Fruit fly (Drosophila melanogaster): Measurements from ENCODE around the gene CG17187.

The CG17187 gene

DNA sequence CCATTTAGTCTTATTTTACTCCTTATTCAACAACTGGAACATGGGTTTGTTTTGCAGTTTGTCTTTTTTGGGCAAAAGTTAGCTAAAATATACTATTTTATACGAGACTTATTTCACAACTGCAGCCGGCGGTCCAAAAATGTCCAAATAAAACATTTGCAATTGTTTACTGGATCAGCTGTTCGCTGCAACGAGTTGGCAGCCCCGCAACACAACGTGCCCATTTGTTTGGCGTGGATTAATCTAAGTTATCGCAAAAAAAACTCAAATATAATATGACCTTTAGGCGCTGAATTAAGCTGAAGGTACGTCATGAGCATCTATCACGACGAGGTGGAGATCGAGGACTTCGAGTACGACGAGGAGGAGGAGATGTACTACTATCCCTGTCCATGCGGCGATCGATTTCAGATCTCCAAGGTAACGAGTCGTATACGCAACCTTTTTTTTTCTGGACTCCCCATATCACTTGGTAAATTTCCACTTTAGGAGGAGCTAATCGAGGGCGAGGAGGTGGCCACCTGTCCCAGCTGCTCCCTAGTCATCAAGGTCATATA lies at the start of gene CG17187, which contains the start of gene Dph3:
Gene CG17187 (minus strand): TSS at position 175 of the 557 bp plus-strand sequence.
Gene Dph3 (plus strand): TSS at position 208 of the 557 bp plus-strand sequence.
- TF ChIP-seq noc (tag; optimal IDR thresholded peaks at IDR 0.05), result no peak

DNA sequence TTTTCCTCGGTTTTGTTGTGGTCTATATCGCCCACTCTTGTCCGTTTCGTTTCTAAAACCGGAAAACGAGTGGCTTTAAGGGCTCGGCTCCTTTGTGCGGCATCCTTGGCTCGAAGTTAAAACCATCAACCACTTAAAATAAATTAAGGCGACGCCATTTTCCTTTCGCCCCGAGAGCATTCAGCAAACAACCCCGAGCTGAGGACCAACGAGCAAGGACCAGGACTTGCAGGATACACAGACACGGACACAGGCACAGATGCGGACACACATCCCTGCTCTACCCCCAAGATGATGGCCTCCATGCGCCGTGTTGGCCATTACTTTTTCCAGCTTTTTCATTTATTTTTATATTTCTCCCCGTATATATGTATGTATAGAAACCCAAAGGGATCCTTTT lies 41.0 kb upstream of the CG17187 start:
- TF ChIP-seq noc (tag; optimal IDR thresholded peaks at IDR 0.05), result no peak

DNA sequence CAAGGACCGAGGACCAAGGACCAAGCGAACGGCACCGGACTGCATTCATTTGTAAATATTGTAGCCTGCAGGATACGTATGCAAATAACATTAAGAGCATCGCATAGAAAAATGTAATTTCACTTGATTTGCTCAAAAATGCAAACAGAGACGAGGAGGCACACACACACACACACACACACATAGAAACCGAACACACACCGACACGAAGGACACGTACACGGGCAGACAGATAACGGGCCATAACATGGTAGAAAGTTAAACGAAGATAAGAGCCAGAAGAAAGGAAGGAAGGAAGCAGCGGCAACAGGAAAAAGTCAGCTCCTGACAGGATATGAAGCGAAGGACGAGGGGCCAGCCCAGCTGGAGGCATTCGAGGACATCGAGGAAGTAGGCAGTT lies 38.9 kb upstream of the CG17187 start:
- no peak for TF ChIP-seq noc (tag; optimal IDR thresholded peaks at IDR 0.05)

DNA sequence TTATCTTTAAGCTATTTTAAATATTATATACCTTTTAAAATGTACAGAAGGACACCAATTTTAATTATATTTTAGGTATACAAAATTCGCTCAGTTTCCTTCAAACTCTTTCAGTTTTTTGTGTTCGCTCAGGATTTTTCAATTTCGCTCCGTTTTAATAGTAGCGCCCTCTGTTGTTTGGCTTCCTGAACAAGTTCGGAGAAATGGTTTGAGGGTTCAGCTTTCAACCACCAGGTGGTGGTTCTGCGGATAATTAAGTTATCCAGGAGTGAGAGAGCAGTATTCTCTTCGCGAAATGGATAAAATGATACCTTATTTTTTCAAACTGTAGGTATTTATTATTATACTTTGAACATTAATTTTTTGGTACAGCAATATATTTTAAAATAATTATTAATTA lies 37.3 kb upstream of the CG17187 start:
- no peak for TF ChIP-seq noc (tag; optimal IDR thresholded peaks at IDR 0.05)

DNA sequence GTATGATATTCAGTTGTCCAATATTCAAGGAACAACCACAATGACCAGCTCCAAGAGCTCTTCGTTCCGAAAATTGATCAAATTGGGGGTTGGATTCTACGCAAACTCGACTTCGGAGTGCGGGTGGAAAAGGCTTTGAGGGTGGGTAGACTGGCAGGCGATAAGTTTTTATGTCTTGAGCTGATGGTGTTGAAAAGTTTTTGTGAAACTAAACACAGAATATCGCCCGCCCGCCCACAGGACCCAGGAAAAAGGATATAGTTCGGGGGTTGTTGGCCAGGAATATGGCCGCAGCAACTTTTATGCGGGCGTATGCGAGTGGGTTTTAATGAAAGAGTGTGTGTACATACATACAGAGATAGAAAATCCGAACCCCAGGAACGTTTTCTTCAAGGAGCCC lies 31.9 kb upstream of the CG17187 start:
- no peak for TF ChIP-seq noc (tag; optimal IDR thresholded peaks at IDR 0.05)

DNA sequence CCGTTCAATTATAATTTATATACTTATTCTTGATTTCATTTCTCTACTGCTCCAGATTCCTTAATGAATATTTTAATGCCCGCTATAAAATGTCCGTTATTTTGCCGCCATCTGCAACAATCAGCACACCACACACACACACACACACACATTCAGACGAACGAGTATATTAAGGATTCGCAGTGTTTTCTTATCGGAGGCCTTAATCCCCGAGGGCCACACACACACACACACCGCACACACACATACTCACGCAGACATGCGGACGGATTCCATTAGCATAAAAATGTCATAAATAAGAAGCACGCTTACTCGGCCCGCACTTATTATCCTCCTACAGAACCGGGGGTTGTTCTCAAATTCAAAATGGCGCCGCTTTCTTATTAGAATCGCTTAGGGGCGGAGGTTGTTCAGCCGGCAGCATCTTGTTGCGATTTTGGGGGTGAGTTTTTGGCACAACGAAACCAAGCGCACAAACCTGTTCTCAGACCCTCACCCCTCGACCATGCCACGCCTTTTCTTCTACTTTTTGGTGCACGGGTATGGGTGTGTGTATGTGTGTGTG lies 29.4 kb upstream of the CG17187 start:
- no peak for TF ChIP-seq noc (tag; optimal IDR thresholded peaks at IDR 0.05)

DNA sequence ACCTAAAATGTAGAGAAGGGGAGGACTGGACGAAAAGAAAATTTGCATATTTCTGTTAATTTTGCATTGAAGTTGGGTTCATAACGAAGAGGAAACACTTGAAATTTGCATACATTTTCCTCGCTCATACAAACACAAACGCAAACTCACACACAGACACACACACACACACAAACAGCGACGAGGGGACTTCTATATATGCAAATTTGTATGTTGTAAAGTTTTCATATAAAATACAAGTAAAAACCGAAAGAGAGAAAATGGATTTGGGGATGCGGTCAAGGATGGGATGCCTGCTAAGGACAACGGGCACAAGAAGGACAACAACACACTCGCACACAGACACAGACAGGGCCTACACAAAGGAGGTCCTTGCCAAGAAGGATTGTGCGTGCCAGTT lies 25.9 kb upstream of the CG17187 start:
- TF ChIP-seq noc (tag; optimal IDR thresholded peaks at IDR 0.05), result no peak

DNA sequence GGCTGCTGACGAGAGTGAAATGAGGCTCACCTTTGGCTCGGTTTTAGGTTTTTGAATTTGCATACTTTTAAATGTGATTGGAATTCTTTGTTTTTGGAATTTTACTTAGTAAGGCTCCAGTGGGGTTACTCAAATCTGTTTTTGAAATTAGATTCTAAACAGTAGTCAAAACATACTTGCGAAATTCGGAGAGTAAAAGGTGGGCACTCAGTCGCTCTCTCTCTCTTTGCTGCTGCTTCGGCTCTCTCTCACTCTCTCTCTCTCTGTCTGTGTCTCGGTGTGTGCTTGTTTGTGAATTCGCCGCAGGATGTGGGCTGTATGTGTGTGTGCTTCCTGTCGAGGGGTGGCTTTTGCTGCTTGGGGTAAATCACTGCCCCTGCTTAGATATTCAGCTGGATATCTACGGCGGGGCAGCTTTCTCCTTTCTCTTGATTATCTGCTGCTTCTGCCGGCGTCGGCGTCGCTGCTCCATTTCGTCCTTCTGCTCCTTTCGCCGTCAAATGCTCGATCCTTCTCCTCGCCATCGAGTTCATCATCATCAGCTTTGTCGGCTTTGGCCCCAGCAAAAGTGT lies 22.8 kb upstream of the CG17187 start:
- TF ChIP-seq noc (tag; optimal IDR thresholded peaks at IDR 0.05), result no peak

DNA sequence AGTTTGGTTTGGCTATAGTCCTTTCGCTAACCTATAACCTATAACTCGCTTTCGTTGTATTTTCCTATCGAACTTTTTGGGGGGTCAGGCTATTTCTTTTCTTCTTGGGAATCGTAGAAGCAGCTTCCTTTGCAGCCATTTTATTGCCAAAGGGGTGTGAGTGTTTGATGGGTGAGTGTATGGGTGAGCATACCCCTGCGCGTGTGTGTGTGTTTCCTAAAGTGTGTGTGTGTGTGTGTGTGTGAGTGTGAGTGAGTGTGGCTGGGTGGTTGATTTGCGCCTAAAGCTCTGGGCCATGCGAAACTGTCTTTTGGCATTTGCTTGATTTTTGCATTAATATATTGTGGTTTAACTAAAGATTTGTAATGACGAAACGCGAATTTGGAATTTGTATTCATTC lies 22.1 kb upstream of the CG17187 start:
- TF ChIP-seq noc (tag; optimal IDR thresholded peaks at IDR 0.05), result no peak

DNA sequence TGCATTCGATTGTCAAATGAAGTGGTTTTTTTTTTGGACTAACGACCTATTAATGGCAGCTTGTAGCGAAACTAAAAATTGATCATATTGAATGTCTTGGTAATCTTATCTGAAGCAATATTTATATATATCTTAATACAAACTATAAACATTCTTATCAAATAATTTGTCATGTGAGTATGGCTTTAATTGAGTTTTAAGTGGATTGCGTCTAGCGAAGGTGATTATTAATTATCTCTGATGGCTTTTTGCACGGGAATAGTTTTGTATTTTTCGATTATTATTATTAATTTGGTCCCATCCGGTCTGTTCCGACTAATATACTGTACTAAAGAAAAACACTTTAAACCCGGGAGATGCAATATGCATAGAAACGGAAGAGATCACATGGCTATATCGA lies 15.2 kb upstream of the CG17187 start:
- TF ChIP-seq noc (tag; optimal IDR thresholded peaks at IDR 0.05), result no peak

DNA sequence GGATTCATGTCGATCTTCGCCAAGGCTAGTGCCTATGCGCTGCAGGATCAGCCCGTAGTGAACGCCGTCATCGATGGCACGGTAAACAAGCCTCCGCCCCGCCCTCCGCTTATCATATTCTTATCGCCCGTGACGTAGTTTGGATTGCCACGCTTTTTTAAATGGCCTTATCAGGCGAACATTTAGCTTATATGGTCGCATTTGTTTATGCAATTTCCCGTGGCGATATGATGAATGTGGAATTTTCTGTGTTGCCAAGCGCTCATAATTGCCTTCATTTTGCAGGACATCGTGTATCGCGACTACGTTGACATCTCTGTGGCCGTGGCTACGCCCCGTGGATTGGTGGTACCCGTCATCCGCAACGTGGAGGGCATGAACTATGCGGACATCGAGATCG lies 14.1 kb upstream of the CG17187 start:
- TF ChIP-seq noc (tag; optimal IDR thresholded peaks at IDR 0.05), result no peak

DNA sequence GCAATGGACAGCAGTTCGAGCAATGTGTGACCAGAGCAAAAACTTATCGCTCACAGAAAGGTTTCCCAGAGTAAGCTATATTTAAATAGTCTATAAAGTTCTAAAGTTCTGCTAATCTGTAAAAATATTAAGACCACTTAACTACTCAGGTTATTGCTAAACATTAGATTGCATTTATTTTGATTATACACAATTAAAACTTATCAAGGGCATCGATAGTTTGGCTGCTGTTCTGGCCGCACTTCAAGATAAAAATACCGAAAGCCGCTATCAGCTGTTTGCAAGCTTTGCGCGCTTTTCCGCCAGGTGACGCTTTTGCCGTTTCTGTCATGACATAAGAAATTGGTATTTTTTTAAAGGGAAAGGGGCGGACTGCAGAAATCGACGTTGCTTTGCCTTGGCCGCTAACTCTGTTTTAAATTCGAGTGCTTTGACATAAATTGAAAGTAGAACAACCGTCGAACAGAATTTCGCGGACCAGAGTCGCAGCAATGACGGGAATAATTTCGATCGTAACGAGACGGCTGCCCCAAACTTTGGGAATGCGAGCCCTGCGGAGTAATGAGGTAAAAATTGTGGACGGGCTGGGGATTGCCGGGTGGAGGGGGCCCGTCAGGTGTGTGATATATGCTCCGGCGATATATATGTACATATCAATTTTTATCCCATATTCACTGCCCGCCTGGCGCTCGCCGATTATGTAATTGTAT lies 12.4 kb upstream of the CG17187 start, which contains the start of the genes CG17734 and CG5214:
Gene CG17734 (minus strand): TSS at position 49 of the 710 bp plus-strand sequence.
Gene CG5214 (plus strand): TSS at position 352 of the 710 bp plus-strand sequence.
- no peak for TF ChIP-seq noc (tag; optimal IDR thresholded peaks at IDR 0.05)

DNA sequence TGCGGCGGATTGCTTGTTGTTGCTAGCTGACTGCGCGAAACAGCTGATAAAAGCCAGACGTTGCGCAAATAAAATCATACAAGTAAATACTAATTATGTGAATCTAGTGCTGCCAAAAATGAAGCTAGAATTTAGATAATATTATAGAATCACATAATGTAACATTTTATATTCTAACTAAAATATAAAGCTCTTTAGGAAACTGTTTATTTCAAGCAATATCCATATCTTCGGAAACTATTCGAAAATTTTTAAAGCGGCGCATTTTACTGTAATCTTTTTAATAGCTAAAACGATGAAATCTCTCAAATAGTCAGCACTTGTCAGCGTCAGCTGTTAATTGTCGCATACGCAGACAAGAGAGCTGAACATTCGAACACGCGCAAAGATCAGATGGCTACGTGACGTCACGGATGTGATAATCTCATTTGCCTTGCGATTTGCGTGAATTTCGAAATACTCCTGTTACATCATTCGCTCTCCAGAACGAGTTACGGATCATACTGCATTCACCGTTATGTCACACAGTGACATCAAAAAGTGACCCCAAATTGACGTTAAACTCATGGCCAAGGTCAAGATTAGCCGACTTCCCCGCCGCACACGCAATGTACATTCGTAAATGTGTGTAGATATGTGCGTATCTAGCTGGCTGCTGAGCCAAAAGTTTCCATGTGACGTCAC lies 11.5 kb upstream of the CG17187 start:
- peak; percentile 48 for TF ChIP-seq noc (tag; optimal IDR thresholded peaks at IDR 0.05)

DNA sequence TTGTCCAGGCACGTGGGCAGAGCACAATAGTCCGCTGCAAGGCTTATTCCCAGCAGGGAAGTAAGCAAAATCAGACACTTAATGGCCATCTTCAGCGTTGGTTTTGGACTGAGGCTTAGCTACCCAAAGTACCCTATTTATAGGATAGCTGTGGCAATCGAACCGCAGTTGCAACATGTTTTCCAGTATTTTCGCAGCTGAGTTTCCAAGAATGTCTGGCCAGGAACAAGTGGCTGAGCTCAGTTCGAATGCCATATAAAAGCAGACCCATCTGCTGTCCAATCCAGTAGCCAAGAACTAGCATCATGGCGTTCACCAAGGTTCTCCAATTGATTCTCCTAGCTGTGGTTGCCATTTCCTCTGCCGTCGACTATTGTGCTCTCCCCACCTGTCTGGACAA lies 9.2 kb upstream of the CG17187 start, which contains the start of the genes scpr-B and scpr-A:
Gene scpr-B (minus strand): TSS at position 101 of the 400 bp plus-strand sequence.
Gene scpr-A (plus strand): TSS at position 293 of the 400 bp plus-strand sequence.
- TF ChIP-seq noc (tag; optimal IDR thresholded peaks at IDR 0.05), result no peak

DNA sequence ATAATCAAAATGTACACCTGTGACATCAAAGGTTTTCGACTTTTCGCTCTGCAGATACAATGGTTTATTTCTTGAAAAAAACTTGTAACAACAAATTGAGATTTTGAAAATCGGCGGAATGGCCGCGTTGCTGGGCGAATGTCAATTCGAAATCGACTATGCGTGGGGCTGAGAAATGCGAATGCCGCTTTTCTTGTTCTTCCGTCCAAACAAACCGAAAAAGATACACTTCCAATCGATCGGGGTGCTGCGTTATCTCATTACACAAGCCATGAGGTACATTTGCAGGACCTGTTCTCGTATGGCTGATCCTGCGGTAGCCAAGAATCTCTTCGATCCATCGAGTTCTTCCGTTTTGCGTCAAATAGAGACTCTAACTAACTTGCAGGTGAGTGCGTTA lies 5.9 kb upstream of the CG17187 start, which contains the start of gene CG31388:
Gene CG31388 (plus strand): TSS at position 218 of the 400 bp plus-strand sequence.
- TF ChIP-seq noc (tag; optimal IDR thresholded peaks at IDR 0.05), result no peak

DNA sequence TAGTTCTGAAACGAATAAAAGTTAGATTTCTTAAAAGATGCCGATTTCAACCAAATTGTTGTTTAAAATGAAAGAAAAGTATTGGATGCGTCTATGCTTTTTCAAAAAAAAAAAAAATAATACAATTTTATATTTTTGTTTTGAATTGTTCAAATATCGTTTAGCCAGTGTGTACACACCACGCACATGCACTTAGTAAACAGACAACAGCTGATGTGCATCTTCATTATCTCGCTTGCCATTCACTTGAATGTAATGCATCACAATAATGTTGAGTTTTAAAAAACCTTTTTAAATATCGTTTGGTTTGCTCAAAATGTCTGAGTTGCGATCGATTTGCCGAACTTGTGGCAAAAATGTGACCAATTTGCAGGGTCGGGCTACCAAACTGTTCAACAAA lies 4.4 kb upstream of the CG17187 start, which contains the start of gene CG31441:
Gene CG31441 (plus strand): TSS at position 246 of the 400 bp plus-strand sequence.
- no peak for TF ChIP-seq noc (tag; optimal IDR thresholded peaks at IDR 0.05)
